Worm (Caenorhabditis elegans): ENCODE results near the gene nfu-1.
A peak's percentile ranks its signal among the peaks of the same experiment; 100 is the strongest.

nfu-1 gene

ce11 chrIV:10381035-10381434 is 6.2 kb upstream of the nfu-1 start:
- TF ChIP-seq nhr-237 (tag; optimal IDR thresholded peaks at IDR 0.05) (no peak), unc-62 (GFP tag; optimal IDR thresholded peaks at IDR 0.05) (no peak), mdl-1 (tag; optimal IDR thresholded peaks at IDR 0.05) (no peak), ztf-11 (tag; optimal IDR thresholded peaks at IDR 0.05) (no peak), nhr-77 (tag; optimal IDR thresholded peaks at IDR 0.05) (no peak), tbx-2 (tag; optimal IDR thresholded peaks at IDR 0.05) (no peak), nhr-76 (tag; optimal IDR thresholded peaks at IDR 0.05) (no peak), nhr-43 (tag; optimal IDR thresholded peaks at IDR 0.05; ENCODE audit: poor library complexity, severe bottlenecking) (no peak), elt-2 (tag; optimal IDR thresholded peaks at IDR 0.05) (no peak), lsy-12 (tag; optimal IDR thresholded peaks at IDR 0.05) (no peak), ZK546.5 (tag; optimal IDR thresholded peaks at IDR 0.05) (no peak), mml-1 (tag; optimal IDR thresholded peaks at IDR 0.05) (no peak), nhr-67 (tag; optimal IDR thresholded peaks at IDR 0.05) (no peak), fkh-2 (tag; optimal IDR thresholded peaks at IDR 0.05) (no peak), nfya-1 (tag; optimal IDR thresholded peaks at IDR 0.05; ENCODE audit: insufficient read depth) (no peak), ceh-9 (tag; optimal IDR thresholded peaks at IDR 0.05) (no peak)

ce11 chrIV:10382894-10383293 is 4.3 kb upstream of the nfu-1 start:
- TF ChIP-seq ceh-16 (tag; optimal IDR thresholded peaks at IDR 0.05) (no peak), tbx-2 (tag; optimal IDR thresholded peaks at IDR 0.05) (no peak), jun-1 (tag; optimal IDR thresholded peaks at IDR 0.05) (no peak), eor-1 (tag; optimal IDR thresholded peaks at IDR 0.05) (no peak), fkh-2 (tag; optimal IDR thresholded peaks at IDR 0.05) (no peak), fkh-10 (GFP tag; optimal IDR thresholded peaks at IDR 0.05) (no peak), nhr-12 (tag; optimal IDR thresholded peaks at IDR 0.05) (no peak), lsy-12 (tag; optimal IDR thresholded peaks at IDR 0.05) (no peak), nhr-28 (tag; optimal IDR thresholded peaks at IDR 0.05) (no peak)

- TF ChIP-seq tbx-2 (tag; optimal IDR thresholded peaks at IDR 0.05), result no peak
- TF ChIP-seq lsy-12 (tag; optimal IDR thresholded peaks at IDR 0.05), result no peak
- peak; percentile 78 for TF ChIP-seq pqm-1 (tag; optimal IDR thresholded peaks at IDR 0.05)
- peak; percentile 85 for TF ChIP-seq elt-2 (tag; optimal IDR thresholded peaks at IDR 0.05)
- no peak for TF ChIP-seq mdl-1 (tag; optimal IDR thresholded peaks at IDR 0.05)
These were observed 1.1 kb downstream of the nfu-1 start, which contains the start of gene R10H10.3 for ce11 chrIV:10388263-10388662. R10H10.3 (plus strand) TSS chrIV:10388505.

- no peak for TF ChIP-seq fkh-10 (GFP tag; optimal IDR thresholded peaks at IDR 0.05)
These were observed 4.6 kb downstream of the nfu-1 start, which contains the start of gene spe-26 for ce11 chrIV:10391827-10392226. spe-26 (minus strand) TSS chrIV:10391927.

- TF ChIP-seq sea-2 (GFP tag; optimal IDR thresholded peaks at IDR 0.05) (no peak), mdl-1 (tag; optimal IDR thresholded peaks at IDR 0.05) (no peak), nhr-43 (tag; optimal IDR thresholded peaks at IDR 0.05; ENCODE audit: poor library complexity, severe bottlenecking) (no peak), ztf-4 (tag; optimal IDR thresholded peaks at IDR 0.05) (no peak), pha-4 (tag; optimal IDR thresholded peaks at IDR 0.05) (no peak), ceh-82 (tag; optimal IDR thresholded peaks at IDR 0.05) (no peak), aly-2 (tag; optimal IDR thresholded peaks at IDR 0.05) (no peak), tbx-2 (tag; optimal IDR thresholded peaks at IDR 0.05) (no peak), lsy-12 (tag; optimal IDR thresholded peaks at IDR 0.05) (no peak), zag-1 (tag; optimal IDR thresholded peaks at IDR 0.05) (no peak), nhr-23 (tag; optimal IDR thresholded peaks at IDR 0.05) (no peak), fos-1 (tag; optimal IDR thresholded peaks at IDR 0.05) (no peak), daf-12 (tag; optimal IDR thresholded peaks at IDR 0.05) (no peak), lin-15B (tag; optimal IDR thresholded peaks at IDR 0.05) (no peak)
These were observed 7.6 kb downstream of the nfu-1 start, which contains the start of gene R10H10.4 for ce11 chrIV:10394858-10395257. R10H10.4 (minus strand) TSS chrIV:10394958.

ce11 chrIV:10396827-10397226 is 9.6 kb downstream of the nfu-1 start:
- TF ChIP-seq ceh-9 (tag; optimal IDR thresholded peaks at IDR 0.05) (no peak), fkh-10 (GFP tag; optimal IDR thresholded peaks at IDR 0.05) (peak; percentile 67)
